Worm (Caenorhabditis elegans) whole organism, L4 larva: ENCODE data around the gene F13E6.1.

Source experiments
- F26F4.8 ChIP-seq: fragments of 200-800 bp; sonication (Bioruptor generic); conservative IDR thresholded peaks from 2 replicates; pipeline ENCODE4 v1.3.6; 2022; ENCODE audit warnings: missing genetic modification characterization, missing compliant biosample characterization
- F37D6.2 ChIP-seq: sonication (generic microtip); optimal IDR thresholded peaks from 2 replicates; lab custom pipeline; 2016; ENCODE audit warnings: mild to moderate bottlenecking, missing genetic modification characterization, missing compliant biosample characterization
- T20F7.1 ChIP-seq: fragments of 200-800 bp; sonication (Bioruptor generic); optimal IDR thresholded peaks from 2 replicates; lab custom pipeline; 2018; ENCODE audit warnings: mild to moderate bottlenecking, missing genetic modification characterization, missing compliant biosample characterization
- T26A8.4 ChIP-seq: fragments of 200-800 bp; sonication (Bioruptor generic); IDR thresholded peaks from 2 replicates; pipeline ENCODE4 v1.3.6; 2022; ENCODE audit warnings: missing genetic modification characterization, missing compliant biosample characterization
- Y75B8A.6 ChIP-seq: fragments of 200-800 bp; sonication (Bioruptor generic); IDR thresholded peaks from 2 replicates; pipeline ENCODE4 v1.3.6; 2022; ENCODE audit warnings: missing genetic modification reagents, missing genetic modification characterization, missing compliant biosample characterization
- ZK337.2 ChIP-seq: fragments of 200-800 bp; sonication (Bioruptor generic); IDR thresholded peaks from 2 replicates; pipeline ENCODE4 v1.3.6; 2022; ENCODE audit warnings: missing genetic modification reagents, missing genetic modification characterization, missing compliant biosample characterization
- ZK546.5 ChIP-seq, 2 experiments: sonication (generic microtip); optimal IDR thresholded peaks; 2 replicates each; lab custom pipeline; 2017; ENCODE audit warnings: missing biosample characterization in 2 of 2, missing genetic modification characterization in 2 of 2
- aha-1 ChIP-seq: fragments of 150-350 bp; peaks from one replicate; lab custom pipeline; 2014; ENCODE audit warnings: missing biosample characterization, missing genetic modification characterization
- aly-2 ChIP-seq: sonication (generic microtip); optimal IDR thresholded peaks from 2 replicates; lab custom pipeline; 2018; ENCODE audit warnings: missing biosample characterization, missing genetic modification characterization
- ama-1 ChIP-seq: fragments of 150-350 bp; optimal IDR thresholded peaks from 2 replicates; lab custom pipeline; 2014; ENCODE audit warnings: inconsistent platforms, mixed read lengths
- attf-4 ChIP-seq: sonication (generic microtip); optimal IDR thresholded peaks from 3 replicates; lab custom pipeline; 2017; ENCODE audit warnings: missing biosample characterization, missing genetic modification characterization
- ces-1 ChIP-seq: fragments of 150-350 bp; sonication (generic microtip); optimal IDR thresholded peaks from 4 replicates; lab custom pipeline; 2014; ENCODE audit warnings: missing biosample characterization, missing genetic modification reagents, missing genetic modification characterization
- cey-2 ChIP-seq: sonication (generic microtip); optimal IDR thresholded peaks from 3 replicates; lab custom pipeline; 2017; ENCODE audit warnings: missing genetic modification characterization, mild to moderate bottlenecking, missing compliant biosample characterization, antibody characterized with exemption, borderline replicate concordance; ENCODE audit not compliant: insufficient read depth
- daf-8 ChIP-seq: fragments of 200-800 bp; sonication (Bioruptor generic); IDR thresholded peaks from 2 replicates; pipeline ENCODE4 v1.3.6; 2022; ENCODE audit warnings: missing genetic modification characterization, missing compliant biosample characterization
- dmd-6 ChIP-seq: fragments of 200-800 bp; sonication (Bioruptor generic); IDR thresholded peaks from 2 replicates; pipeline ENCODE4 v1.3.6; 2022; ENCODE audit warnings: missing genetic modification reagents, missing genetic modification characterization, missing compliant biosample characterization
- dve-1 ChIP-seq: sonication (generic microtip); optimal IDR thresholded peaks from 2 replicates; lab custom pipeline; 2017; ENCODE audit warnings: antibody characterized with exemption, mild to moderate bottlenecking, missing genetic modification characterization, missing compliant biosample characterization; ENCODE audit not compliant: insufficient read depth
- egl-27 ChIP-seq: sonication (generic microtip); optimal IDR thresholded peaks from 3 replicates; lab custom pipeline; 2017; ENCODE audit warnings: missing biosample characterization, missing genetic modification reagents, missing genetic modification characterization
- fkh-10 ChIP-seq: fragments of 150-350 bp; optimal IDR thresholded peaks from 2 replicates; lab custom pipeline; 2014; ENCODE audit warnings: missing biosample characterization, missing genetic modification reagents, missing genetic modification characterization
- hif-1 ChIP-seq, 2 experiments: sonication (generic microtip); optimal IDR thresholded peaks; 2 replicates each; lab custom pipeline; 2016 to 2017; ENCODE audit warnings: missing compliant biosample characterization in 2 of 2, missing genetic modification characterization in 2 of 2, missing genetic modification reagents in 2 of 2, missing genotype in 2 of 2, mild to moderate bottlenecking in 1 of 2
- hlh-11 ChIP-seq: fragments of 200-800 bp; sonication (Bioruptor generic); optimal IDR thresholded peaks from 2 replicates; lab custom pipeline; 2018; ENCODE audit warnings: mild to moderate bottlenecking, missing genetic modification characterization, missing compliant biosample characterization
- hlh-30 ChIP-seq: sonication (generic microtip); optimal IDR thresholded peaks from 2 replicates; lab custom pipeline; 2017; ENCODE audit warnings: antibody characterized with exemption, mild to moderate bottlenecking, missing genetic modification characterization, missing compliant biosample characterization; ENCODE audit not compliant: insufficient read depth
- jun-1 ChIP-seq: fragments of 150-350 bp; optimal IDR thresholded peaks from 2 replicates; lab custom pipeline; 2014; ENCODE audit warnings: missing biosample characterization, missing genetic modification reagents, missing genetic modification characterization
- lim-7 ChIP-seq: fragments of 200-800 bp; sonication (Bioruptor generic); IDR thresholded peaks from 2 replicates; pipeline ENCODE4 v1.3.6; 2022; ENCODE audit warnings: missing genetic modification characterization, missing compliant biosample characterization
- lin-1 ChIP-seq: fragments of 200-800 bp; sonication (Bioruptor generic); IDR thresholded peaks from 2 replicates; pipeline ENCODE4 v1.3.6; 2022; ENCODE audit warnings: missing genetic modification reagents, missing genetic modification characterization, missing compliant biosample characterization
- lin-15B ChIP-seq: fragments of 150-350 bp; sonication (generic microtip); optimal IDR thresholded peaks from 3 replicates; lab custom pipeline; 2014; ENCODE audit warnings: missing biosample characterization, missing genetic modification characterization
- lin-39 ChIP-seq: fragments of 150-350 bp; optimal IDR thresholded peaks from 2 replicates; lab custom pipeline; 2014; ENCODE audit warnings: missing biosample characterization, missing genetic modification reagents, missing genetic modification characterization
- lsy-2 ChIP-seq, 2 experiments: fragments of 150-350 bp in 1 of 2; sonication (generic microtip) in 1 of 2; optimal IDR thresholded peaks; 2 replicates each; lab custom pipeline; 2014 to 2017; ENCODE audit warnings: missing biosample characterization in 2 of 2, missing genetic modification characterization in 2 of 2
- madf-9 ChIP-seq: fragments of 200-800 bp; sonication (Bioruptor generic); conservative IDR thresholded peaks from 2 replicates; pipeline ENCODE4 v1.3.6; 2022; ENCODE audit warnings: missing genetic modification reagents, missing genetic modification characterization, missing compliant biosample characterization
- mdl-1 ChIP-seq, 2 experiments: fragments of 150-350 bp in 1 of 2; sonication (generic microtip) in 1 of 2; optimal IDR thresholded peaks; 2 replicates each; lab custom pipeline; 2014 to 2017; ENCODE audit warnings: missing biosample characterization in 2 of 2, missing genetic modification characterization in 2 of 2
- mep-1 ChIP-seq: fragments of 150-350 bp; sonication (generic microtip); optimal IDR thresholded peaks from 3 replicates; lab custom pipeline; 2014; ENCODE audit warnings: missing biosample characterization, missing genetic modification characterization
- mxl-3 ChIP-seq: fragments of 200-800 bp; sonication (Bioruptor generic); optimal IDR thresholded peaks from 2 replicates; lab custom pipeline; 2018; ENCODE audit warnings: mild to moderate bottlenecking, missing genetic modification characterization, missing compliant biosample characterization
- nhr-11 ChIP-seq: fragments of 150-350 bp; optimal IDR thresholded peaks from 2 replicates; lab custom pipeline; 2014; ENCODE audit warnings: missing biosample characterization, missing genetic modification characterization
- nhr-28 ChIP-seq: fragments of 150-350 bp; optimal IDR thresholded peaks from 2 replicates; lab custom pipeline; 2014; ENCODE audit warnings: missing biosample characterization, missing genetic modification characterization
- nhr-41 ChIP-seq: fragments of 200-800 bp; sonication (Bioruptor generic); IDR thresholded peaks from 2 replicates; pipeline ENCODE4 v1.3.6; 2022; ENCODE audit warnings: missing genetic modification reagents, missing genetic modification characterization, missing compliant biosample characterization
- nhr-48 ChIP-seq: sonication (generic microtip); optimal IDR thresholded peaks from 2 replicates; lab custom pipeline; 2016; ENCODE audit warnings: mild to moderate bottlenecking, missing genetic modification characterization, missing compliant biosample characterization
- nhr-77 ChIP-seq: fragments of 150-350 bp; optimal IDR thresholded peaks from 2 replicates; lab custom pipeline; 2014; ENCODE audit warnings: missing biosample characterization, missing genetic modification characterization
- php-3 ChIP-seq: fragments of 200-800 bp; sonication (Bioruptor generic); IDR thresholded peaks from 2 replicates; pipeline ENCODE4 v1.3.6; 2022; ENCODE audit warnings: missing genetic modification reagents, missing genetic modification characterization, missing compliant biosample characterization
- pqm-1 ChIP-seq: sonication (generic microtip); optimal IDR thresholded peaks from 2 replicates; lab custom pipeline; 2017; ENCODE audit warnings: missing biosample characterization, missing genetic modification characterization
- rbr-2 ChIP-seq: sonication (generic microtip); optimal IDR thresholded peaks from 2 replicates; lab custom pipeline; 2016; ENCODE audit warnings: missing genotype, missing genetic modification characterization, missing compliant biosample characterization
- skn-1 ChIP-seq: fragments of 150-350 bp; optimal IDR thresholded peaks from 2 replicates; lab custom pipeline; 2014; ENCODE audit warnings: missing biosample characterization, missing genetic modification characterization
- tag-97 ChIP-seq: fragments of 200-800 bp; sonication (Bioruptor generic); IDR thresholded peaks from 2 replicates; pipeline ENCODE4 v1.3.6; 2022; ENCODE audit warnings: missing genetic modification characterization, missing compliant biosample characterization
- tra-1 ChIP-seq: fragments of 200-800 bp; sonication (Bioruptor generic); IDR thresholded peaks from 2 replicates; pipeline ENCODE4 v1.3.6; 2022; ENCODE audit warnings: missing genetic modification reagents, missing genetic modification characterization, missing compliant biosample characterization
- unc-130 ChIP-seq: sonication (generic microtip); optimal IDR thresholded peaks from 2 replicates; lab custom pipeline; 2016; ENCODE audit warnings: missing genetic modification reagents, missing genetic modification characterization, missing compliant biosample characterization
- unc-39 ChIP-seq: sonication (generic microtip); optimal IDR thresholded peaks from 2 replicates; lab custom pipeline; 2017; ENCODE audit warnings: missing biosample characterization, missing genetic modification characterization
- vab-7 ChIP-seq: fragments of 200-800 bp; sonication (Bioruptor generic); IDR thresholded peaks from 2 replicates; pipeline ENCODE4 v1.3.6; 2022; ENCODE audit warnings: missing genetic modification reagents, missing genetic modification characterization, missing compliant biosample characterization
- zag-1 ChIP-seq: fragments of 150-350 bp; optimal IDR thresholded peaks from 2 replicates; lab custom pipeline; 2014; ENCODE audit warnings: missing biosample characterization, missing genetic modification characterization
- zip-2 ChIP-seq: fragments of 150-350 bp; optimal IDR thresholded peaks from 2 replicates; lab custom pipeline; 2014; ENCODE audit warnings: missing biosample characterization, missing genetic modification characterization
- ztf-7 ChIP-seq: fragments of 150-350 bp; optimal IDR thresholded peaks from 2 replicates; lab custom pipeline; 2014; ENCODE audit warnings: missing biosample characterization, missing genetic modification characterization

F13E6.1 gene

DNA sequence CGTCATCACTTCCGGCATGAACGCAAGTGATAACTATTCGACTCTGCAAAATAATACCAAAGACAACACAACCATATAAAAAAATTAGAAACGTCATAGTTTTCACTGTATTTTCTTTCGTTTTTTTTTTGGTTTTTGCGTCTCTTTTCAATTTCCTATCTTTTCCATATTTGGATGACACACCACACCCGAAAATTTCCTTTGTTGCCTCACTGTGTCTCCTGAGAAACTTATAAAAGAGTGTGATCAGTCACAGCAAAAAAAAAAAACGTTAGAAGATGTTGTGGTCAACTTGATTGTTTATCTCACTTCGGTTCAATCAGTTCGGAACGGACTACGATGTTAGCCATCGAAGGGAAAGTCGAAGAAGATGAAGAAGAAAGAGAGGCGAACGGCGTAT is 12.8 kb upstream of the F13E6.1 start:
- TF ChIP-seq pqm-1 (tag; lab: Kevin White, UChicago): no peak
- TF ChIP-seq dmd-6: peak; percentile 47; the same call in 1 of the 2 replicates
- peak; percentile 59 for TF ChIP-seq dve-1 (tag; lab: Kevin White, UChicago)
- TF ChIP-seq hlh-11 (tag; lab: Kevin White, UChicago): peak; percentile 61
- peak; percentile 56 for TF ChIP-seq hlh-30 (tag; lab: Kevin White, UChicago)
- peak in 1 of 2 experiments; percentile 31 for TF ChIP-seq lsy-2 (tag; optimal IDR thresholded peaks at IDR 0.05; lab: Kevin White, UChicago)
- no peak for TF ChIP-seq mxl-3
- TF ChIP-seq nhr-48 (tag; lab: Kevin White, UChicago): peak; percentile 6
- TF ChIP-seq Y75B8A.6 (GFP tag; lab: Robert Waterston, UW): no peak
- peak; percentile 34 for TF ChIP-seq aha-1
- peak; percentile 3 for TF ChIP-seq cey-2 (tag; lab: Kevin White, UChicago)
- no peak for TF ChIP-seq lin-1 (GFP tag; lab: Robert Waterston, UW)
- TF ChIP-seq nhr-28 (tag; lab: Kevin White, UChicago): peak; percentile 76

DNA sequence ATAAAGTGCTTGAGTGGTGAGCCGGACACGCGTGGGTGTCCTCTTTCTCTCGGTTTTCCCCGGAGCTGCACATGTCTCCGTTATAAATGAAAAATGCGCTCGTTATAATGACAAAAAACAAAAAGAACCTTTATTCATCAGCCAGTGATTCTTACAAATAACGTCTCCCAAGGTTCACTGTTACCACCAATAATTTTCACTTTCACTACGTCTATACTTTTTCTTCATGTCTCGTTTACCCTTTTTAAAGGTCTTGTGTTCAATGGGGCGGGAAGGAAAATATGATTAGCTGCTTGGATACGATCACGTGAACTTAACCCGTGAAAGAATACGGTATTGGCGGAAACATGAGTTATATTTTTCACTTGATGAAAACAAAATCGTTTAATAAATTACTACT is 11.4 kb upstream of the F13E6.1 start:
- peak; percentile 70 for TF ChIP-seq ama-1 (lab: Kevin White, UChicago)
- TF ChIP-seq tra-1: peak; percentile 49; the same call in 1 of the 2 replicates
- TF ChIP-seq lim-7 (GFP tag; lab: Robert Waterston, UW): no peak
- TF ChIP-seq nhr-48 (tag; lab: Kevin White, UChicago): peak; percentile 11
- TF ChIP-seq F26F4.8 (GFP tag; lab: Robert Waterston, UW): no peak
- no peak for TF ChIP-seq tag-97 (GFP tag; lab: Robert Waterston, UW)
- no peak for TF ChIP-seq unc-39
- no peak for TF ChIP-seq nhr-41 (GFP tag; lab: Robert Waterston, UW)
- TF ChIP-seq hif-1 (tag; optimal IDR thresholded peaks at IDR 0.05; lab: Kevin White, UChicago): no peak
- TF ChIP-seq mep-1 (tag; lab: Kevin White, UChicago): no peak
- TF ChIP-seq unc-130 (GFP tag; lab: Kevin White, UChicago): no peak
- TF ChIP-seq ztf-7 (tag; lab: Kevin White, UChicago): no peak
- peak; percentile 68 for TF ChIP-seq hlh-11 (tag; lab: Kevin White, UChicago)
- TF ChIP-seq attf-4 (tag; lab: Kevin White, UChicago): no peak
- TF ChIP-seq T26A8.4 (GFP tag; lab: Robert Waterston, UW): no peak
- no peak for TF ChIP-seq egl-27 (tag; lab: Kevin White, UChicago)
- TF ChIP-seq hlh-30 (tag; lab: Kevin White, UChicago): peak; percentile 94
- no peak for TF ChIP-seq vab-7 (GFP tag; lab: Robert Waterston, UW)
- TF ChIP-seq cey-2 (tag; lab: Kevin White, UChicago): peak; percentile 1
- TF ChIP-seq rbr-2: no peak
- TF ChIP-seq zag-1 (tag; lab: Kevin White, UChicago): no peak
- peak; percentile 31; the same call in 1 of the 2 replicates for TF ChIP-seq dmd-6
- TF ChIP-seq madf-9 (GFP tag; lab: Robert Waterston, UW): no peak
- TF ChIP-seq ces-1: no peak
- TF ChIP-seq mxl-3: no peak
- no peak for TF ChIP-seq fkh-10 (GFP tag; lab: Kevin White, UChicago)
- no peak for TF ChIP-seq nhr-11
- no peak for TF ChIP-seq ZK337.2
- no peak for TF ChIP-seq skn-1 (tag; lab: Kevin White, UChicago)
- TF ChIP-seq nhr-28 (tag; lab: Kevin White, UChicago): peak; percentile 23
- no peak for TF ChIP-seq daf-8 (GFP tag; lab: Robert Waterston, UW)
- no peak for TF ChIP-seq lin-39 (tag; lab: Kevin White, UChicago)
- no peak for TF ChIP-seq aly-2 (tag; lab: Kevin White, UChicago)
- TF ChIP-seq T20F7.1: no peak
- peak; percentile 31 for TF ChIP-seq dve-1 (tag; lab: Kevin White, UChicago)
- TF ChIP-seq lin-15B (tag; lab: Kevin White, UChicago): no peak
- no peak for TF ChIP-seq ZK546.5 (tag; optimal IDR thresholded peaks at IDR 0.05; lab: Kevin White, UChicago)
- TF ChIP-seq Y75B8A.6 (GFP tag; lab: Robert Waterston, UW): no peak
- TF ChIP-seq lin-1 (GFP tag; lab: Robert Waterston, UW): no peak
- TF ChIP-seq zip-2: no peak
- TF ChIP-seq F37D6.2 (tag; lab: Kevin White, UChicago): no peak
- TF ChIP-seq jun-1 (tag; lab: Kevin White, UChicago): no peak
- TF ChIP-seq php-3: no peak
- TF ChIP-seq nhr-77 (tag; lab: Kevin White, UChicago): peak; percentile 64
- TF ChIP-seq pqm-1 (tag; lab: Kevin White, UChicago): no peak
- TF ChIP-seq mdl-1 (tag; optimal IDR thresholded peaks at IDR 0.05; lab: Kevin White, UChicago): peak in 1 of 2 experiments; percentile 56
- TF ChIP-seq lsy-2 (tag; optimal IDR thresholded peaks at IDR 0.05; lab: Kevin White, UChicago): peak in 1 of 2 experiments; percentile 71
